Fruit fly (Drosophila melanogaster) whole organism, wandering third instar larva: ENCODE data around the gene CG43630.

Experiments used
- N ChIP-seq: fragments of >200 bp; optimal IDR thresholded peaks from 2 replicates; lab custom pipeline; 2018; ENCODE audit warnings: missing biosample characterization, missing external identifiers, missing genetic modification characterization
- OdsH ChIP-seq: fragments of 200-800 bp; sonication (Bioruptor generic); optimal IDR thresholded peaks from 2 replicates; lab custom pipeline; 2016; ENCODE audit warnings: missing biosample characterization, mild to moderate bottlenecking, missing genetic modification characterization
- br ChIP-seq: fragments of 200-800 bp; sonication (Bioruptor generic); optimal IDR thresholded peaks from 2 replicates; lab custom pipeline; 2016; ENCODE audit warnings: missing biosample characterization, missing genetic modification characterization
- foxo ChIP-seq, 2 experiments: fragments of 200-800 bp; sonication (Bioruptor generic); optimal IDR thresholded peaks; 2 replicates in 1 of 2; 3 replicates in 1 of 2; lab custom pipeline; 2016 to 2017; ENCODE audit warnings: missing biosample characterization in 2 of 2, missing genetic modification characterization in 2 of 2
- lola ChIP-seq: fragments of >200 bp; optimal IDR thresholded peaks from 2 replicates; lab custom pipeline; 2017; ENCODE audit warnings: missing biosample characterization, missing genetic modification characterization
- pan ChIP-seq: fragments of >200 bp; optimal IDR thresholded peaks from 2 replicates; lab custom pipeline; 2017

dm6 chr3R:12654253-12654623, 21.8 kb downstream of the CG43630 start, which contains the start of gene CG6225:
- no peak for TF ChIP-seq N (GFP tag; lab: Kevin White, UChicago)
- TF ChIP-seq lola (GFP tag; lab: Kevin White, UChicago), result no peak
- no peak for TF ChIP-seq foxo (GFP tag; optimal IDR thresholded peaks at IDR 0.05; lab: Kevin White, UChicago)
- TF ChIP-seq OdsH (GFP tag; lab: Kevin White, UChicago), result no peak
- TF ChIP-seq pan, result no peak
- TF ChIP-seq br (GFP tag; lab: Kevin White, UChicago), result no peak
